Worm (Caenorhabditis elegans) whole organism, L4 larva: ENCODE measurements around the gene lem-4.

ENCODE experiments used
- F10B5.3 ChIP-seq: sonication (generic microtip); optimal IDR thresholded peaks from 2 replicates; lab custom pipeline; 2016; ENCODE audit warnings: mild to moderate bottlenecking, missing genetic modification characterization, missing compliant biosample characterization
- R02D3.7 ChIP-seq: fragments of 150-350 bp; sonication (generic microtip); optimal IDR thresholded peaks from 3 replicates; lab custom pipeline; 2014; ENCODE audit warnings: missing biosample characterization, missing genetic modification characterization
- Y105C5A.15 ChIP-seq: fragments of 200-800 bp; sonication (Bioruptor generic); IDR thresholded peaks from 2 replicates; pipeline ENCODE4 v1.3.6; 2022; ENCODE audit warnings: missing genetic modification characterization, missing compliant biosample characterization
- Y5F2A.4 ChIP-seq: fragments of 200-800 bp; sonication (Bioruptor generic); optimal IDR thresholded peaks from 2 replicates; lab custom pipeline; 2018; ENCODE audit warnings: mild to moderate bottlenecking, missing genetic modification characterization, missing compliant biosample characterization
- ZK337.2 ChIP-seq: fragments of 200-800 bp; sonication (Bioruptor generic); IDR thresholded peaks from 2 replicates; pipeline ENCODE4 v1.3.6; 2022; ENCODE audit warnings: missing genetic modification reagents, missing genetic modification characterization, missing compliant biosample characterization
- aha-1 ChIP-seq: fragments of 150-350 bp; peaks from one replicate; lab custom pipeline; 2014; ENCODE audit warnings: missing biosample characterization, missing genetic modification characterization
- attf-4 ChIP-seq: sonication (generic microtip); optimal IDR thresholded peaks from 3 replicates; lab custom pipeline; 2017; ENCODE audit warnings: missing biosample characterization, missing genetic modification characterization
- ceh-20 ChIP-seq: fragments of 200-800 bp; sonication (Bioruptor generic); IDR thresholded peaks from 2 replicates; pipeline ENCODE4 v1.3.6; 2022; ENCODE audit warnings: missing genetic modification reagents, missing genetic modification characterization, missing compliant biosample characterization
- ceh-28 ChIP-seq: fragments of 150-350 bp; optimal IDR thresholded peaks from 2 replicates; lab custom pipeline; 2014; ENCODE audit warnings: missing biosample characterization, missing genetic modification reagents, missing genetic modification characterization
- ctbp-1 ChIP-seq: fragments of 200-800 bp; sonication (Bioruptor generic); IDR thresholded peaks from 2 replicates; pipeline ENCODE4 v1.3.6; 2022; ENCODE audit warnings: missing genetic modification reagents, missing genetic modification characterization, missing compliant biosample characterization
- daf-12 ChIP-seq: fragments of 150-350 bp; optimal IDR thresholded peaks from 2 replicates; lab custom pipeline; 2014; ENCODE audit warnings: missing biosample characterization, missing genetic modification reagents, missing genetic modification characterization
- daf-16 ChIP-seq, 3 experiments: sonication (generic microtip); optimal IDR thresholded peaks; 2 replicates each; lab custom pipeline; 2016 to 2017; ENCODE audit warnings: missing genetic modification characterization in 3 of 3, missing genetic modification reagents in 3 of 3, mild to moderate bottlenecking in 2 of 3, missing compliant biosample characterization in 2 of 3, missing biosample characterization in 1 of 3, moderate library complexity in 1 of 3
- dmd-6 ChIP-seq: fragments of 200-800 bp; sonication (Bioruptor generic); IDR thresholded peaks from 2 replicates; pipeline ENCODE4 v1.3.6; 2022; ENCODE audit warnings: missing genetic modification reagents, missing genetic modification characterization, missing compliant biosample characterization
- dmd-8 ChIP-seq: fragments of 200-800 bp; sonication (Bioruptor generic); IDR thresholded peaks from 2 replicates; pipeline ENCODE4 v1.3.6; 2022; ENCODE audit warnings: missing genetic modification characterization, missing compliant biosample characterization
- dmd-9 ChIP-seq: fragments of 200-800 bp; sonication (Bioruptor generic); IDR thresholded peaks from 2 replicates; pipeline ENCODE4 v1.3.6; 2022; ENCODE audit warnings: missing genetic modification reagents, missing genetic modification characterization, missing compliant biosample characterization
- dpl-1 ChIP-seq: fragments of 150-350 bp; optimal IDR thresholded peaks from 2 replicates; lab custom pipeline; 2014; ENCODE audit warnings: missing biosample characterization, missing genetic modification reagents, missing genetic modification characterization
- duxl-1 ChIP-seq: sonication (generic microtip); optimal IDR thresholded peaks from 2 replicates; lab custom pipeline; 2016; ENCODE audit warnings: mild to moderate bottlenecking, missing genetic modification characterization, moderate library complexity, missing compliant biosample characterization; ENCODE audit not compliant: poor library complexity
- dve-1 ChIP-seq: sonication (generic microtip); optimal IDR thresholded peaks from 2 replicates; lab custom pipeline; 2017; ENCODE audit warnings: antibody characterized with exemption, mild to moderate bottlenecking, missing genetic modification characterization, missing compliant biosample characterization; ENCODE audit not compliant: insufficient read depth
- gei-8 ChIP-seq: fragments of 200-800 bp; sonication (Bioruptor generic); optimal IDR thresholded peaks from 2 replicates; lab custom pipeline; 2018; ENCODE audit warnings: mild to moderate bottlenecking, missing genetic modification characterization, missing compliant biosample characterization
- hlh-11 ChIP-seq: fragments of 200-800 bp; sonication (Bioruptor generic); optimal IDR thresholded peaks from 2 replicates; lab custom pipeline; 2018; ENCODE audit warnings: mild to moderate bottlenecking, missing genetic modification characterization, missing compliant biosample characterization
- hlh-30 ChIP-seq: sonication (generic microtip); optimal IDR thresholded peaks from 2 replicates; lab custom pipeline; 2017; ENCODE audit warnings: antibody characterized with exemption, mild to moderate bottlenecking, missing genetic modification characterization, missing compliant biosample characterization; ENCODE audit not compliant: insufficient read depth
- lim-7 ChIP-seq: fragments of 200-800 bp; sonication (Bioruptor generic); IDR thresholded peaks from 2 replicates; pipeline ENCODE4 v1.3.6; 2022; ENCODE audit warnings: missing genetic modification characterization, missing compliant biosample characterization
- lin-13 ChIP-seq: fragments of 150-350 bp; optimal IDR thresholded peaks from 2 replicates; lab custom pipeline; 2014; ENCODE audit warnings: missing biosample characterization, missing genetic modification reagents, missing genetic modification characterization
- lin-15B ChIP-seq: fragments of 150-350 bp; sonication (generic microtip); optimal IDR thresholded peaks from 3 replicates; lab custom pipeline; 2014; ENCODE audit warnings: missing biosample characterization, missing genetic modification characterization
- lin-38 ChIP-seq: fragments of 200-800 bp; sonication (Bioruptor generic); IDR thresholded peaks from 2 replicates; pipeline ENCODE4 v1.3.6; 2022; ENCODE audit warnings: missing genetic modification reagents, missing genetic modification characterization, missing compliant biosample characterization
- lsy-2 ChIP-seq, 2 experiments: fragments of 150-350 bp in 1 of 2; sonication (generic microtip) in 1 of 2; optimal IDR thresholded peaks; 2 replicates each; lab custom pipeline; 2014 to 2017; ENCODE audit warnings: missing biosample characterization in 2 of 2, missing genetic modification characterization in 2 of 2
- mdl-1 ChIP-seq, 2 experiments: fragments of 150-350 bp in 1 of 2; sonication (generic microtip) in 1 of 2; optimal IDR thresholded peaks; 2 replicates each; lab custom pipeline; 2014 to 2017; ENCODE audit warnings: missing biosample characterization in 2 of 2, missing genetic modification characterization in 2 of 2
- mes-2 ChIP-seq: sonication (generic microtip); optimal IDR thresholded peaks from 2 replicates; lab custom pipeline; 2016; ENCODE audit warnings: missing genotype, mild to moderate bottlenecking, missing genetic modification characterization, missing compliant biosample characterization; ENCODE audit not compliant: poor library complexity, severe bottlenecking
- mxl-3 ChIP-seq: fragments of 200-800 bp; sonication (Bioruptor generic); optimal IDR thresholded peaks from 2 replicates; lab custom pipeline; 2018; ENCODE audit warnings: mild to moderate bottlenecking, missing genetic modification characterization, missing compliant biosample characterization
- nhr-102 ChIP-seq: sonication (generic microtip); optimal IDR thresholded peaks from 2 replicates; lab custom pipeline; 2016; ENCODE audit warnings: mild to moderate bottlenecking, missing genetic modification characterization, moderate library complexity, missing compliant biosample characterization
- nhr-28 ChIP-seq: fragments of 150-350 bp; optimal IDR thresholded peaks from 2 replicates; lab custom pipeline; 2014; ENCODE audit warnings: missing biosample characterization, missing genetic modification characterization
- pqm-1 ChIP-seq: sonication (generic microtip); optimal IDR thresholded peaks from 2 replicates; lab custom pipeline; 2017; ENCODE audit warnings: missing biosample characterization, missing genetic modification characterization
- rbr-2 ChIP-seq: sonication (generic microtip); optimal IDR thresholded peaks from 2 replicates; lab custom pipeline; 2016; ENCODE audit warnings: missing genotype, missing genetic modification characterization, missing compliant biosample characterization
- saeg-2 ChIP-seq: fragments of 200-800 bp; sonication (Bioruptor generic); IDR thresholded peaks from 2 replicates; pipeline ENCODE4 v1.3.6; 2022; ENCODE audit warnings: missing genetic modification reagents, missing genetic modification characterization, missing compliant biosample characterization
- skn-1 ChIP-seq: fragments of 150-350 bp; optimal IDR thresholded peaks from 2 replicates; lab custom pipeline; 2014; ENCODE audit warnings: missing biosample characterization, missing genetic modification characterization
- unc-130 ChIP-seq: sonication (generic microtip); optimal IDR thresholded peaks from 2 replicates; lab custom pipeline; 2016; ENCODE audit warnings: missing genetic modification reagents, missing genetic modification characterization, missing compliant biosample characterization
- unc-62 ChIP-seq, 3 experiments: fragments of 150-350 bp in 1 of 3; sonication (generic microtip); optimal IDR thresholded peaks in 2 of 3; peaks in 1 of 3; 1 replicate in 1 of 3; 2 replicates in 2 of 3; lab custom pipeline; 2014 to 2017; ENCODE audit warnings: missing biosample characterization in 3 of 3, missing genetic modification characterization in 3 of 3, missing genetic modification reagents in 3 of 3, missing genotype in 1 of 3
- vab-7 ChIP-seq: fragments of 200-800 bp; sonication (Bioruptor generic); IDR thresholded peaks from 2 replicates; pipeline ENCODE4 v1.3.6; 2022; ENCODE audit warnings: missing genetic modification reagents, missing genetic modification characterization, missing compliant biosample characterization
- zfp-2 ChIP-seq: sonication (generic microtip); optimal IDR thresholded peaks from 2 replicates; lab custom pipeline; 2016; ENCODE audit warnings: mild to moderate bottlenecking, missing genetic modification characterization, missing compliant biosample characterization
- zfp-3 ChIP-seq: fragments of 200-800 bp; sonication (Bioruptor generic); conservative IDR thresholded peaks from 2 replicates; pipeline ENCODE4 v1.3.6; 2022; ENCODE audit warnings: missing genetic modification reagents, missing genetic modification characterization, missing compliant biosample characterization
- zip-11 ChIP-seq: fragments of 200-800 bp; sonication (Bioruptor generic); IDR thresholded peaks from 2 replicates; pipeline ENCODE4 v1.3.6; 2022; ENCODE audit warnings: missing genetic modification characterization, missing compliant biosample characterization

Gene lem-4

DNA sequence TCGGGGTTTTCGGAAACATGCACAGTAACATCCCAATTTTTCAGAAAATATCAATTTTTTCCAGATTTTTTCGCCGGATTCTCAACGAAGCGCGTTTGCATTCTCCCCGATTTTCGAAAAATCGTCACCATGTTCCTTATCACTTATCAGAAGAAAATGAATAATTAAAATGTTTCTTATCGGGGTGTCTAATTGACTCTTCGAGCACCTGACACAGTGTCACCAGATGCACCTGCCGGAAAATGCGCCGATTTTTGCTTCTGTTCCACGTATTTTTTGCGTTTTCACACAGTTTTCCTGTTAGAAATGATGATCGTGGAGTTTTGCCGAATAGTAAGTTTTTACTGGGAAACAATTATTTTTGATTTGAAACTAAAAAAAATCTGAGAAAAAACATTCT, 903 bp upstream of the lem-4 start:
- TF ChIP-seq zip-11 (no peak), hlh-11 (tag; lab: Kevin White, UChicago) (peak; percentile 50), zfp-2 (tag; lab: Kevin White, UChicago) (no peak), nhr-28 (peak; percentile 59), dmd-6 (GFP tag; lab: Robert Waterston, UW) (peak; percentile 53), pqm-1 (tag; lab: Kevin White, UChicago) (peak; percentile 79), mes-2 (no peak), R02D3.7 (tag; lab: Kevin White, UChicago) (no peak), dve-1 (tag; lab: Kevin White, UChicago) (peak; percentile 40), unc-62 (GFP tag; optimal IDR thresholded peaks at IDR 0.05 in 1 of 2; lab: Kevin White, UChicago) (no peak), unc-62 (tag; optimal IDR thresholded peaks at IDR 0.05; lab: Kevin White, UChicago) (no peak), lin-38 (GFP tag; lab: Robert Waterston, UW) (peak; percentile 46; the same call in 1 of the 2 replicates), hlh-30 (tag; lab: Kevin White, UChicago) (peak; percentile 54), zfp-3 (no peak)

DNA sequence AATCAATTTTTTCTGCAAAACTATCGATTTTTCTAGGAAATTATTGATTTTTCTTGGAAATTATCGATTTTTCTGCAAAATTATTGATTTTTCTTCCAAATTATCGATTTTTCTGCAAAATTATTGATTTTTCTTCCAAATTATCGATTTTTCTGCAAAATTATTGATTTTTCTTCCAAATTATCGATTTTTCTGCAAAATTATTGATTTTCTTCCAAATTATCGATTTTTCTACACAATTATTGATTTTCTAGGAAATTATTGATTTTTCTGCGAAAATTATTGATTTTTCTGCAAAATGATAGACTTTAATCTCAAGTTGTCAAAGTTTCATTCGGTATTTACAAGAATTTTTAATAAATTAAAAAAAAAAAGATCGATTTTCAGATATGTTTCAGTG, 5.6 kb downstream of the lem-4 start:
- TF ChIP-seq ceh-28 (tag; lab: Kevin White, UChicago) = peak; percentile 98
- TF ChIP-seq, all 104 proteins: peak for 1; not testable (repeated sequence) for 103

DNA sequence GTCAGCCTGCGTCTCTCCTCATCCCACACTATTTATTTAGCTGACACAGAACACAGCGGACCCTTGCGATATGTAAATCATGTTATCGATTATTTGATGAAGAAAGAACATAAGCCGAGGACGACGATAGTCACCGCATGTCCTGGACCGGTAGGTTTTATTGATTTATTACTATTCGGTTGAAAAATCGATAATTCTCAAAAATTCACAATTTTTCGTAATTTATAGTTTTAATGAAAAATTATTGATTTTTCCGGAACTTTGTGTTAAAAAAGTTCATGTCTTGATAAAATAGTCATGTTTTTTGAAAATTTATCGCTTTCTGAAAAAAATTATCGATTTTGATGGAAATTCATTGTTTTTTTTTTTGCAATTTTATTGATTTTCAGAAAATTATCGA, 6.4 kb downstream of the lem-4 start:
- peak; percentile 12 for TF ChIP-seq aha-1 (tag; lab: Kevin White, UChicago)
- peak; percentile 64 for TF ChIP-seq ceh-28 (tag; lab: Kevin White, UChicago)
- TF ChIP-seq gei-8 = no peak
- no peak for TF ChIP-seq daf-12 (tag; lab: Kevin White, UChicago)
- TF ChIP-seq unc-130 (GFP tag; lab: Kevin White, UChicago) = no peak
- TF ChIP-seq ceh-20 (GFP tag; lab: Robert Waterston, UW) = no peak
- TF ChIP-seq lsy-2 (tag; optimal IDR thresholded peaks at IDR 0.05; lab: Kevin White, UChicago) = no peak
- no peak for TF ChIP-seq ZK337.2
- TF ChIP-seq attf-4 (tag; lab: Kevin White, UChicago) = no peak
- peak in 1 of 2 experiments; percentile 33 for TF ChIP-seq unc-62 (GFP tag; optimal IDR thresholded peaks at IDR 0.05 in 1 of 2; lab: Kevin White, UChicago)
- no peak for TF ChIP-seq unc-62 (tag; optimal IDR thresholded peaks at IDR 0.05; lab: Kevin White, UChicago)
- TF ChIP-seq F10B5.3 (tag; lab: Kevin White, UChicago) = no peak
- TF ChIP-seq dmd-9 = no peak

DNA sequence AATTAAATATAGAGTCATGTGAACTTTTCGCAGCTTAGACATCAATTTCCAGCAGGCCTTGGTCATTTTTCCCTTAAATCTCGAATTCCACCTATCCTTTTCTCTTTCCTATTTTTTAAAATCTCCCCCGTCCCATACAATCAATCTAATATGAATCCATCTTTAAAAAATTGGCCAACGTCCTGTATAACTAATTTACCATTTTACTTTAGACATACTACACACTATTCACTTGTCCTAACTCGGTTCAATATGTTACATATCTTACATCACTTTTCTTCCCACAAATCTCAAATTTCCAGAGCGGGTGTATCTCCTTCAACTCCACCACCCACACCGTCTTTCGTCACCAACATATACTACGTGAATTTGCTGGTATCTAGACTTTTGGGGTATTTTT, 9.4 kb downstream of the lem-4 start, which contains the start of gene lgc-33:
Gene lgc-33 (plus strand): TSS at position 301 of the 400 bp plus-strand sequence.
- TF ChIP-seq skn-1 (tag; lab: Kevin White, UChicago) = no peak
- TF ChIP-seq vab-7 (GFP tag; lab: Robert Waterston, UW) = no peak
- no peak for TF ChIP-seq mes-2
- TF ChIP-seq saeg-2 = no peak
- TF ChIP-seq dpl-1 (GFP tag; lab: Kevin White, UChicago) = no peak
- no peak for TF ChIP-seq mdl-1 (tag; optimal IDR thresholded peaks at IDR 0.05; lab: Kevin White, UChicago)
- no peak for TF ChIP-seq F10B5.3 (tag; lab: Kevin White, UChicago)
- no peak for TF ChIP-seq hlh-11 (tag; lab: Kevin White, UChicago)
- no peak for TF ChIP-seq dmd-8 (GFP tag; lab: Robert Waterston, UW)
- no peak for TF ChIP-seq Y105C5A.15 (GFP tag; lab: Robert Waterston, UW)
- no peak for TF ChIP-seq Y5F2A.4 (GFP tag; lab: Kevin White, UChicago)

DNA sequence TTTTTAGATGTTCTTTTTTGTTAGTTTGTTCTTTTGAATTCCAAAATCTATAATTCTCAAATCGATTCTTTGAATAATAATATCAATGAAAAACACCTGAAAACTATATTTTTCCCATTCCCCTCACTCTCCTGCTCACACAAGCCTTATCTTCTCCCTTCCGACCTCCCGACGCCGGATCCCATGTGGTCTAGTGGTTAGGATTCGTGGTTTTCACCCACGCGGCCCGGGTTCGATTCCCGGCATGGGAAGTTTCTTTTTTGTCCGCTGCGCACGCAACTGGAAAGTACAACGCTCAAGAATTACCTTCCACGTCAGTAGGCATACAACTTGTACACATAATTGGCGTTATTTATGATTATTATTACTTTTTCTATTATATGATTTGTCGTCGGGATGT, 11.9 kb downstream of the lem-4 start:
- peak; percentile 40 for TF ChIP-seq unc-130 (GFP tag; lab: Kevin White, UChicago)
- peak; percentile 19 for TF ChIP-seq duxl-1 (tag; lab: Kevin White, UChicago)
- TF ChIP-seq lin-15B (tag; lab: Kevin White, UChicago) = no peak
- peak; percentile 41 for TF ChIP-seq rbr-2 (tag; lab: Kevin White, UChicago)
- 0 out of 2 replicates have a peak, but pooled peaks have one; percentile 59 for TF ChIP-seq ZK337.2
- TF ChIP-seq nhr-102 (tag; lab: Kevin White, UChicago) = peak; percentile 14
- peak in 1 of 2 experiments; percentile 4 for TF ChIP-seq daf-16 (GFP tag; optimal IDR thresholded peaks at IDR 0.05; lab: Kevin White, UChicago)
- TF ChIP-seq daf-16 (tag; optimal IDR thresholded peaks at IDR 0.05; lab: Kevin White, UChicago) = peak; percentile 25
- no peak for TF ChIP-seq F10B5.3 (tag; lab: Kevin White, UChicago)
- peak; percentile 34; the same call in 1 of the 2 replicates for TF ChIP-seq vab-7 (GFP tag; lab: Robert Waterston, UW)
- TF ChIP-seq mxl-3 (GFP tag; lab: Kevin White, UChicago) = no peak
- peak; percentile 85 for TF ChIP-seq lim-7 (GFP tag; lab: Robert Waterston, UW)
- TF ChIP-seq dpl-1 (GFP tag; lab: Kevin White, UChicago) = peak; percentile 7
- peak; percentile 29 for TF ChIP-seq lin-13 (GFP tag; lab: Kevin White, UChicago)
- TF ChIP-seq mes-2 = no peak
- peak in 1 of 2 experiments; percentile 61 for TF ChIP-seq unc-62 (GFP tag; optimal IDR thresholded peaks at IDR 0.05 in 1 of 2; lab: Kevin White, UChicago)
- no peak for TF ChIP-seq unc-62 (tag; optimal IDR thresholded peaks at IDR 0.05; lab: Kevin White, UChicago)
- no peak for TF ChIP-seq ctbp-1 (GFP tag; lab: Robert Waterston, UW)
